Worm (Caenorhabditis elegans): ENCODE measurements around the gene C46C2.2.

DNA sequence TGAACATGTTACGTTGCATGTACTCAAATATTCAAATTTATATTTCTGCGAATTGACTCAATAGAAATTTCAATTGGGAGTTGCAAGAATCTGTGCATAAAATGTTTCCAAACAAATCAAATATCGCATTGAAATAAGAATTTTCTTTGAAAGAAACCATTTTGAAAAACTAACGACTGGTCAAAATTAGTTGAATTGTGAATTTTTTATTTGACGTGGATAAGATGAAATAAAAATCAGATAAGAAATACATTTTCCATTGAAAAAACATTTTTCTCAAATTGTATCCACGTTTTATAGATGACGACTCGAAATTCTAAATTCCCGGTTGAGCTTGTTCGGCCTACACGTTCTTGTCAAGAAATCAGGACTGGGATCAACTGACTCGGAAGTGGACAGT, 7.3 kb downstream of the C46C2.2 start, which contains the start of gene C46C2.3:
- TF ChIP-seq flt-1 (GFP tag; IDR thresholded peaks at IDR 0.05), result no peak
- no peak for TF ChIP-seq ztf-29 (GFP tag; IDR thresholded peaks at IDR 0.05)
- TF ChIP-seq cog-1 (tag; optimal IDR thresholded peaks at IDR 0.05), result no peak
- no peak for TF ChIP-seq ztf-23 (GFP tag; IDR thresholded peaks at IDR 0.05)
- no peak for TF ChIP-seq ref-1 (GFP tag; conservative IDR thresholded peaks at IDR 0.05)
- no peak for TF ChIP-seq med-1 (GFP tag; optimal IDR thresholded peaks at IDR 0.05; ENCODE audit: insufficient read depth)
- no peak for TF ChIP-seq tab-1 (GFP tag; IDR thresholded peaks at IDR 0.05)
- TF ChIP-seq T22C8.4 (GFP tag; IDR thresholded peaks at IDR 0.05), result no peak
- TF ChIP-seq klf-2 (GFP tag; conservative IDR thresholded peaks at IDR 0.05), result no peak

Measured in whole organism, midembryonic.